Fruit fly (Drosophila melanogaster) whole organism, wandering third instar larva: Measurements from ENCODE around the gene sty.

Source experiments
- CrebA ChIP-seq: fragments of 200-800 bp; sonication (Bioruptor generic); optimal IDR thresholded peaks from 2 replicates; lab custom pipeline; 2016; ENCODE audit warnings: missing biosample characterization, mild to moderate bottlenecking, missing genetic modification characterization, borderline replicate concordance
- Jra ChIP-seq: sonication (Bioruptor generic); optimal IDR thresholded peaks from 2 replicates; lab custom pipeline; 2016; ENCODE audit warnings: missing biosample characterization, missing genetic modification characterization
- Myc ChIP-seq: fragments of >200 bp; optimal IDR thresholded peaks from 2 replicates; lab custom pipeline; 2017
- OdsH ChIP-seq: fragments of 200-800 bp; sonication (Bioruptor generic); optimal IDR thresholded peaks from 2 replicates; lab custom pipeline; 2016; ENCODE audit warnings: missing biosample characterization, mild to moderate bottlenecking, missing genetic modification characterization
- br ChIP-seq: fragments of 200-800 bp; sonication (Bioruptor generic); optimal IDR thresholded peaks from 2 replicates; lab custom pipeline; 2016; ENCODE audit warnings: missing biosample characterization, missing genetic modification characterization
- brk ChIP-seq: fragments of 200-800 bp; sonication (Bioruptor generic); optimal IDR thresholded peaks from 2 replicates; lab custom pipeline; 2016; ENCODE audit warnings: missing biosample characterization, mild to moderate bottlenecking, missing genetic modification characterization
- ey ChIP-seq: fragments of 200-800 bp; sonication (Bioruptor generic); optimal IDR thresholded peaks from 2 replicates; lab custom pipeline; 2016; ENCODE audit warnings: missing biosample characterization, missing genetic modification characterization
- fru ChIP-seq: fragments of 200-800 bp; sonication (Bioruptor generic); optimal IDR thresholded peaks from 3 replicates; lab custom pipeline; 2016; ENCODE audit warnings: missing biosample characterization, mild to moderate bottlenecking, missing genetic modification characterization
- lola ChIP-seq: fragments of >200 bp; optimal IDR thresholded peaks from 2 replicates; lab custom pipeline; 2017; ENCODE audit warnings: missing biosample characterization, missing genetic modification characterization
- pan ChIP-seq: fragments of >200 bp; optimal IDR thresholded peaks from 2 replicates; lab custom pipeline; 2017
- sv ChIP-seq: fragments of 200-800 bp; sonication (Bioruptor generic); optimal IDR thresholded peaks from 3 replicates; lab custom pipeline; 2016; ENCODE audit warnings: missing biosample characterization, missing genetic modification characterization

DNA sequence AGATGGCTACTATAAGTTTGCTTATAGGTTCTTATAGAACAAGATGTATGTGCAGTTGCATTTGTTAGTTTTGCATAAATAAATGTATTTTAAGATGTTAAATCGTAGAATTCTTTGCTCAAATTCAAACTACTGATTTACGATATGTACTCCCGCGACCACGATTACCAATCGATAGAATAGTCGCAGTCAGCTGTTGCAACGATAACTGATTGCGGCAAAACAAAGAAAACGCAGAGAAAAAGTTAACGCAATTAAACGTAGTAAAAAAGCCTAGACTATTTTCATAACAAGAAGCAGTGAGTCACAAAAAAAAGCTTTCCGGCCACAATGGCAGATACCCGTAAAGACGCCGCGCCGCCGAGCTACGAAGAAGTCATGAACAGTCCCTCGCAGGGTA lies 48.2 kb downstream of the sty start, which contains the start of gene CG12012:
- TF ChIP-seq pan (lab: Kevin White, UChicago) (no peak), sv (GFP tag; lab: Kevin White, UChicago) (no peak), OdsH (no peak), Jra (GFP tag; lab: Kevin White, UChicago) (no peak), CrebA (GFP tag; lab: Kevin White, UChicago) (no peak), ey (GFP tag; lab: Kevin White, UChicago) (no peak), br (GFP tag; lab: Kevin White, UChicago) (peak; percentile 47), Myc (lab: Kevin White, UChicago) (no peak), lola (GFP tag; lab: Kevin White, UChicago) (no peak), brk (GFP tag; lab: Kevin White, UChicago) (no peak), fru (GFP tag; lab: Kevin White, UChicago) (no peak)
